Fruit fly (Drosophila melanogaster) whole organism, embryonic: ENCODE measurements around the gene Apoltp.

Experiments
- Abd-B ChIP-seq: fragments of 200-800 bp; sonication (Bioruptor generic); optimal IDR thresholded peaks from 2 replicates; lab custom pipeline; 2018; ENCODE audit warnings: missing biosample characterization, mild to moderate bottlenecking, missing genetic modification characterization, moderate library complexity
- CG10654 ChIP-seq: fragments of 200-800 bp; sonication (Bioruptor generic); optimal IDR thresholded peaks from 2 replicates; lab custom pipeline; 2016; ENCODE audit warnings: missing biosample characterization, missing genetic modification characterization
- CG11093 ChIP-seq: fragments of 200-800 bp; sonication (Bioruptor generic); IDR thresholded peaks from 3 replicates; pipeline ENCODE4 v1.3.6; 2022; ENCODE audit warnings: missing biosample characterization, missing genetic modification characterization
- CG14965 ChIP-seq: fragments of 200-800 bp; sonication (Bioruptor generic); optimal IDR thresholded peaks from 2 replicates; lab custom pipeline; 2016; ENCODE audit warnings: missing biosample characterization, missing genetic modification characterization, borderline replicate concordance
- CG15696 ChIP-seq: fragments of 200-800 bp; sonication (Bioruptor generic); optimal IDR thresholded peaks from 2 replicates; lab custom pipeline; 2019; ENCODE audit warnings: missing biosample characterization, mild to moderate bottlenecking, missing genetic modification characterization, moderate library complexity
- CG16813 ChIP-seq: fragments of 200-800 bp; sonication (Bioruptor generic); IDR thresholded peaks from 3 replicates; pipeline ENCODE4 v1.3.6; 2022; ENCODE audit warnings: missing biosample characterization, missing genetic modification characterization; ENCODE audit not compliant: partially characterized antibody
- CG17186 ChIP-seq: fragments of 200-800 bp; sonication (Bioruptor generic); optimal IDR thresholded peaks from 3 replicates; lab custom pipeline; 2017; ENCODE audit warnings: missing biosample characterization, missing genetic modification reagents, missing genetic modification characterization
- CG17328 ChIP-seq: fragments of 200-800 bp; sonication (Bioruptor generic); IDR thresholded peaks from 2 replicates; pipeline ENCODE4 v1.3.6; 2022; ENCODE audit warnings: missing biosample characterization, missing genetic modification characterization
- CG2120 ChIP-seq: fragments of 200-800 bp; sonication (Bioruptor generic); optimal IDR thresholded peaks from 3 replicates; lab custom pipeline; 2016; ENCODE audit warnings: missing biosample characterization, missing genetic modification characterization
- CG34422 ChIP-seq: fragments of 200-800 bp; sonication (Bioruptor generic); IDR thresholded peaks from 3 replicates; pipeline ENCODE4 v1.3.6; 2022; ENCODE audit warnings: missing biosample characterization, missing genetic modification characterization
- CG4282 ChIP-seq: fragments of 200-800 bp; sonication (Bioruptor generic); optimal IDR thresholded peaks from 2 replicates; lab custom pipeline; 2016; ENCODE audit warnings: missing biosample characterization, missing genetic modification characterization
- CG43689 ChIP-seq: fragments of 200-800 bp; sonication (Bioruptor generic); IDR thresholded peaks from 2 replicates; pipeline ENCODE4 v1.3.6; 2022; ENCODE audit warnings: missing biosample characterization, missing genetic modification characterization
- CG4424 ChIP-seq: fragments of 200-800 bp; sonication (Bioruptor generic); optimal IDR thresholded peaks from 3 replicates; lab custom pipeline; 2016; ENCODE audit warnings: missing biosample characterization, missing genetic modification characterization
- CG7928 ChIP-seq: fragments of 200-800 bp; sonication (Bioruptor generic); optimal IDR thresholded peaks from 2 replicates; lab custom pipeline; 2017; ENCODE audit warnings: missing biosample characterization, mild to moderate bottlenecking, missing genetic modification characterization
- CG7963 ChIP-seq: fragments of 200-800 bp; sonication (Bioruptor generic); IDR thresholded peaks from 3 replicates; pipeline ENCODE4 v1.3.6; 2022; ENCODE audit warnings: missing biosample characterization, missing genetic modification characterization; ENCODE audit not compliant: partially characterized antibody
- CG8089 ChIP-seq: fragments of 200-800 bp; sonication (Bioruptor generic); optimal IDR thresholded peaks from 3 replicates; lab custom pipeline; 2016; ENCODE audit warnings: missing biosample characterization, missing genetic modification characterization
- CG8281 ChIP-seq: fragments of 200-800 bp; sonication (Bioruptor generic); optimal IDR thresholded peaks from 2 replicates; lab custom pipeline; 2018; ENCODE audit warnings: missing biosample characterization, mild to moderate bottlenecking, missing genetic modification characterization, moderate library complexity
- CG9727 ChIP-seq: fragments of 200-800 bp; sonication (Bioruptor generic); optimal IDR thresholded peaks from 3 replicates; lab custom pipeline; 2017; ENCODE audit warnings: missing biosample characterization, mild to moderate bottlenecking, missing genetic modification characterization
- CG9876 ChIP-seq: fragments of 200-800 bp; sonication (Bioruptor generic); optimal IDR thresholded peaks from 2 replicates; lab custom pipeline; 2016; ENCODE audit warnings: missing biosample characterization, missing genetic modification characterization
- CoRest ChIP-seq: fragments of 200-800 bp; sonication (Bioruptor generic); optimal IDR thresholded peaks from 3 replicates; lab custom pipeline; 2018; ENCODE audit warnings: missing biosample characterization, mild to moderate bottlenecking, missing genetic modification characterization, moderate library complexity
- D ChIP-seq, 2 experiments: fragments of 200-800 bp in 1 of 2; fragments of >200 bp in 1 of 2; sonication (Bioruptor generic) in 1 of 2; optimal IDR thresholded peaks; 2 replicates in 1 of 2; 3 replicates in 1 of 2; lab custom pipeline; 2017; ENCODE audit warnings: mild to moderate bottlenecking in 1 of 2, missing biosample characterization in 1 of 2, missing genetic modification characterization in 1 of 2, missing genetic modification reagents in 1 of 2
- E2f1 ChIP-seq: fragments of 200-800 bp; sonication (Bioruptor generic); IDR thresholded peaks from 2 replicates; pipeline ENCODE4 v1.3.6; 2022; ENCODE audit warnings: missing biosample characterization, missing genetic modification characterization
- Gsc ChIP-seq: fragments of 200-800 bp; sonication (Bioruptor generic); IDR thresholded peaks from 2 replicates; pipeline ENCODE4 v1.3.6; 2022; ENCODE audit warnings: missing biosample characterization, missing genetic modification characterization
- Gug ChIP-seq: fragments of 200-800 bp; sonication (Bioruptor generic); IDR thresholded peaks from 4 replicates; pipeline ENCODE4 v1.3.6; 2022; ENCODE audit warnings: missing biosample characterization, missing genetic modification characterization
- Hey ChIP-seq: fragments of 200-800 bp; sonication (Bioruptor generic); optimal IDR thresholded peaks from 3 replicates; lab custom pipeline; 2018; ENCODE audit warnings: missing biosample characterization, mild to moderate bottlenecking, missing genetic modification characterization
- Nf-YB ChIP-seq: fragments of 200-800 bp; sonication (Bioruptor generic); optimal IDR thresholded peaks from 3 replicates; lab custom pipeline; 2019; ENCODE audit warnings: missing biosample characterization, mild to moderate bottlenecking, missing genetic modification characterization, moderate library complexity
- NfI ChIP-seq: fragments of 200-800 bp; sonication (Bioruptor generic); optimal IDR thresholded peaks from 3 replicates; lab custom pipeline; 2018; ENCODE audit warnings: missing biosample characterization, mild to moderate bottlenecking, missing genetic modification characterization, moderate library complexity
- Oaz ChIP-seq: fragments of 200-800 bp; sonication (Bioruptor generic); IDR thresholded peaks from 2 replicates; pipeline ENCODE4 v1.3.6; 2022; ENCODE audit warnings: missing biosample characterization, missing genetic modification characterization
- Sox100B ChIP-seq: fragments of 200-800 bp; sonication (Bioruptor generic); optimal IDR thresholded peaks from 3 replicates; lab custom pipeline; 2018; ENCODE audit warnings: missing biosample characterization, mild to moderate bottlenecking, missing genetic modification characterization
- Sox102F ChIP-seq: fragments of 200-800 bp; sonication (Bioruptor generic); optimal IDR thresholded peaks from 2 replicates; lab custom pipeline; 2018; ENCODE audit warnings: missing biosample characterization, mild to moderate bottlenecking, missing genetic modification characterization, moderate library complexity
- Sry-δ ChIP-seq: fragments of 200-800 bp; sonication (Bioruptor generic); optimal IDR thresholded peaks from 2 replicates; lab custom pipeline; 2016; ENCODE audit warnings: missing biosample characterization, missing genetic modification characterization
- bigmax ChIP-seq: fragments of 200-800 bp; sonication (Bioruptor generic); optimal IDR thresholded peaks from 2 replicates; lab custom pipeline; 2018; ENCODE audit warnings: missing biosample characterization, mild to moderate bottlenecking, missing genetic modification characterization
- bowl ChIP-seq: fragments of 200-800 bp; sonication (Bioruptor generic); IDR thresholded peaks from 2 replicates; pipeline ENCODE4 v1.3.6; 2022; ENCODE audit warnings: missing biosample characterization, missing genetic modification characterization
- chm ChIP-seq: fragments of 200-800 bp; sonication (Bioruptor generic); IDR thresholded peaks from 2 replicates; pipeline ENCODE4 v1.3.6; 2022; ENCODE audit warnings: missing biosample characterization, missing genetic modification characterization
- crc ChIP-seq: fragments of 200-800 bp; sonication (Bioruptor generic); optimal IDR thresholded peaks from 2 replicates; lab custom pipeline; 2016; ENCODE audit warnings: missing biosample characterization, missing genetic modification characterization
- dimm ChIP-seq: fragments of 200-800 bp; sonication (Bioruptor generic); IDR thresholded peaks from 2 replicates; pipeline ENCODE4 v1.3.6; 2022; ENCODE audit warnings: missing biosample characterization, missing genetic modification characterization
- dmrt11E ChIP-seq: fragments of 200-800 bp; sonication (Bioruptor generic); optimal IDR thresholded peaks from 3 replicates; lab custom pipeline; 2018; ENCODE audit warnings: missing biosample characterization, mild to moderate bottlenecking, missing genetic modification characterization, moderate library complexity
- ems ChIP-seq: fragments of 200-800 bp; sonication (Bioruptor generic); optimal IDR thresholded peaks from 3 replicates; lab custom pipeline; 2016; ENCODE audit warnings: missing biosample characterization, missing genetic modification characterization
- fd96Cb ChIP-seq: fragments of 200-800 bp; sonication (Bioruptor generic); optimal IDR thresholded peaks from 2 replicates; lab custom pipeline; 2018; ENCODE audit warnings: missing biosample characterization, mild to moderate bottlenecking, missing genetic modification characterization, moderate library complexity
- gce ChIP-seq: fragments of 200-800 bp; sonication (Bioruptor generic); IDR thresholded peaks from 3 replicates; pipeline ENCODE4 v1.3.6; 2022; ENCODE audit warnings: missing biosample characterization, missing genetic modification characterization
- grau ChIP-seq: fragments of 200-800 bp; optimal IDR thresholded peaks from 3 replicates; lab custom pipeline; 2019; ENCODE audit warnings: missing biosample characterization, mild to moderate bottlenecking, missing genetic modification characterization, moderate library complexity
- gro ChIP-seq: fragments of 200-800 bp; sonication (Bioruptor generic); optimal IDR thresholded peaks from 2 replicates; lab custom pipeline; 2016; ENCODE audit warnings: missing biosample characterization, missing genetic modification characterization
- h ChIP-seq: fragments of >200 bp; optimal IDR thresholded peaks from 2 replicates; lab custom pipeline; 2017
- knrl ChIP-seq: fragments of 200-800 bp; sonication (Bioruptor generic); IDR thresholded peaks from 3 replicates; pipeline ENCODE4 v1.3.6; 2022; ENCODE audit warnings: missing biosample characterization, missing genetic modification characterization; ENCODE audit not compliant: partially characterized antibody
- lmd ChIP-seq: fragments of 200-800 bp; sonication (Bioruptor generic); IDR thresholded peaks from 2 replicates; pipeline ENCODE4 v1.3.6; 2022; ENCODE audit warnings: missing biosample characterization, missing genetic modification characterization
- mirr ChIP-seq: fragments of 200-800 bp; sonication (Bioruptor generic); optimal IDR thresholded peaks from 3 replicates; lab custom pipeline; 2018; ENCODE audit warnings: missing biosample characterization, mild to moderate bottlenecking, missing genetic modification characterization
- nerfin-2 ChIP-seq: fragments of 200-800 bp; sonication (Bioruptor generic); IDR thresholded peaks from 2 replicates; pipeline ENCODE4 v1.3.6; 2022; ENCODE audit warnings: missing biosample characterization, missing genetic modification characterization; ENCODE audit not compliant: partially characterized antibody
- otp ChIP-seq: fragments of 200-800 bp; sonication (Bioruptor generic); IDR thresholded peaks from 3 replicates; pipeline ENCODE4, ENCODE4 v1.3.6; 2022; ENCODE audit warnings: missing biosample characterization, missing genetic modification characterization
- ro ChIP-seq: fragments of 200-800 bp; sonication (Bioruptor generic); IDR thresholded peaks from 2 replicates; pipeline ENCODE4 v1.3.6; 2022; ENCODE audit warnings: missing biosample characterization, missing genetic modification characterization
- ttk ChIP-seq: fragments of 200-800 bp; sonication (Bioruptor generic); IDR thresholded peaks from 2 replicates; pipeline ENCODE4 v2.1.2; 2022; ENCODE audit warnings: missing biosample characterization, missing genetic modification characterization
- wdn ChIP-seq: fragments of 200-800 bp; sonication (Bioruptor generic); IDR thresholded peaks from 2 replicates; pipeline ENCODE4 v1.3.6; 2022; ENCODE audit warnings: missing biosample characterization, missing genetic modification characterization

Gene Apoltp

dm6 chr2L:9697561-9697960 is 63.6 kb downstream of the Apoltp start:
- TF ChIP-seq Abd-B (GFP tag; lab: Kevin White, UChicago) (no peak), dimm (GFP tag; lab: Robert Waterston, UW) (no peak), ems (GFP tag; lab: Kevin White, UChicago) (no peak), CG4282 (no peak), NfI (GFP tag; lab: Kevin White, UChicago) (no peak), Nf-YB (GFP tag; lab: Kevin White, UChicago) (no peak), gro (GFP tag; lab: Kevin White, UChicago) (no peak), CG15696 (tag; lab: Kevin White, UChicago) (no peak), crc (GFP tag; lab: Kevin White, UChicago) (no peak), Gsc (GFP tag; lab: Robert Waterston, UW) (no peak), nerfin-2 (GFP tag; lab: Robert Waterston, UW) (no peak), Hey (tag; lab: Kevin White, UChicago) (no peak), chm (0 out of 2 replicates have a peak, but pooled peaks have one; percentile 40), fd96Cb (tag; lab: Kevin White, UChicago) (no peak), CG34422 (GFP tag; lab: Robert Waterston, UW) (no peak), CG7963 (no peak), ro (GFP tag; lab: Robert Waterston, UW) (no peak), Sry-δ (no peak), bigmax (no peak), mirr (GFP tag; lab: Kevin White, UChicago) (no peak), ttk (GFP tag; lab: Robert Waterston, UW) (no peak), CG7928 (GFP tag; lab: Kevin White, UChicago) (no peak), CG9727 (GFP tag; lab: Kevin White, UChicago) (no peak), Oaz (GFP tag; lab: Robert Waterston, UW) (no peak), CG8089 (GFP tag; lab: Kevin White, UChicago) (no peak), CG2120 (GFP tag; lab: Kevin White, UChicago) (no peak), Sox100B (GFP tag; lab: Kevin White, UChicago) (no peak), lmd (0 out of 2 replicates have a peak, but pooled peaks have one; percentile 4), Gug (no peak), bowl (no peak), CG11093 (GFP tag; lab: Robert Waterston, UW) (0 out of 3 replicates have a peak, but pooled peaks have one; percentile 20), wdn (GFP tag; lab: Robert Waterston, UW) (0 out of 2 replicates have a peak, but pooled peaks have one; percentile 9), grau (tag; lab: Kevin White, UChicago) (no peak), CG10654 (GFP tag; lab: Kevin White, UChicago) (no peak), CG16813 (GFP tag; lab: Robert Waterston, UW) (no peak), CoRest (tag; lab: Kevin White, UChicago) (no peak), CG9876 (GFP tag; lab: Kevin White, UChicago) (peak; percentile 14), CG17186 (GFP tag; lab: Kevin White, UChicago) (no peak), D (optimal IDR thresholded peaks at IDR 0.05; lab: Kevin White, UChicago) (no peak), D (GFP tag; optimal IDR thresholded peaks at IDR 0.05; lab: Kevin White, UChicago) (no peak), CG14965 (GFP tag; lab: Kevin White, UChicago) (no peak), CG8281 (tag; lab: Kevin White, UChicago) (no peak), CG43689 (GFP tag; lab: Robert Waterston, UW) (no peak), CG4424 (GFP tag; lab: Kevin White, UChicago) (no peak), otp (GFP tag; lab: Robert Waterston, UW) (0 out of 3 replicates have a peak, but pooled peaks have one; percentile 33), dmrt11E (tag; lab: Kevin White, UChicago) (no peak), h (lab: Kevin White, UChicago) (no peak), Sox102F (GFP tag; lab: Kevin White, UChicago) (no peak), E2f1 (GFP tag; lab: Robert Waterston, UW) (no peak), knrl (no peak), CG17328 (GFP tag; lab: Robert Waterston, UW) (no peak), gce (GFP tag; lab: Robert Waterston, UW) (no peak)
